Worm (Caenorhabditis elegans) whole organism, mixed stage, embryonic: ENCODE data around the gene cyp-34A9.

Experiments
- ces-1 ChIP-seq: fragments of 150-350 bp; optimal IDR thresholded peaks from 2 replicates; lab custom pipeline; 2014; ENCODE audit warnings: missing biosample characterization, missing genetic modification reagents, missing genetic modification characterization
- nhr-76 ChIP-seq: sonication (generic microtip); optimal IDR thresholded peaks from 2 replicates; lab custom pipeline; 2017; ENCODE audit warnings: missing biosample characterization, missing genetic modification characterization
- unc-62 ChIP-seq: fragments of 150-350 bp; optimal IDR thresholded peaks from 2 replicates; lab custom pipeline; 2014; ENCODE audit warnings: missing biosample characterization, missing genetic modification reagents, missing genetic modification characterization

- TF ChIP-seq nhr-76 (tag; lab: Kevin White, UChicago) (no peak), ces-1 (no peak), unc-62 (no peak)
These were observed 23.7 kb upstream of the cyp-34A9 start, which contains the start of gene K09D9.9 for ce11 chrV:3994048-3994447.
